Fruit fly (Drosophila melanogaster): ENCODE results near the gene CG8916.

The CG8916 gene

DNA sequence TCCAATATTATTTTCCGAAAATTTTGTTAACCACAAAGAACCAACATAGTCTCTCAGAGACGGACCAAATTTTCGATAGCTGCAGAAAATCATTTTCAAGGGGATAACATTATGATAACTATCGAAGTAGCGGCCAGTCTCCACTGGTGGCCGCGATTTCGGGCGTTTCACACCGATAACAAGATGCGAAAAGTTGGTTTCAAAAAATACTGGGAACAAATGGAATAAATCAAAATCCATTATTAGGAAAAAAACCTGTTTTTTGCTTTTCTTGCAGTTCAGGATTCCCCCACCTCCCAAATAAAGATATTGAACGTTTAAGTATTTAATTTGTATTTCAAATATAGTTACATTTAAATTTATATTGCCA, 34.5 kb upstream of the CG8916 start, which contains the start of gene tay (continued):
- TF ChIP-seq CG17802 (tag; optimal IDR thresholded peaks at IDR 0.05) (peak; percentile 79), CG10979 (tag; optimal IDR thresholded peaks at IDR 0.05) (no peak), CG2199 (GFP tag; IDR thresholded peaks at IDR 0.05) (peak; percentile 55; the same call in 2 of the 3 replicates), CG33213 (GFP tag; optimal IDR thresholded peaks at IDR 0.05) (peak; percentile 28), CG9797 (GFP tag; optimal IDR thresholded peaks at IDR 0.05) (peak; percentile 38), pfk (GFP tag; optimal IDR thresholded peaks at IDR 0.05) (peak; percentile 94), Sry-β (GFP tag; optimal IDR thresholded peaks at IDR 0.05) (no peak), CG11695 (GFP tag; IDR thresholded peaks at IDR 0.05) (no peak), YL-1 (GFP tag; optimal IDR thresholded peaks at IDR 0.05) (peak; percentile 37), Ada2b (GFP tag; IDR thresholded peaks at IDR 0.05) (no peak), Lhr (GFP tag; optimal IDR thresholded peaks at IDR 0.05) (peak; percentile 47), CG15514 (GFP tag; optimal IDR thresholded peaks at IDR 0.05) (peak; percentile 80), jigr1 (GFP tag; IDR thresholded peaks at IDR 0.05) (no peak), al (GFP tag; IDR thresholded peaks at IDR 0.05) (0 out of 2 replicates have a peak, but pooled peaks have one; percentile 11), nerfin-2 (GFP tag; IDR thresholded peaks at IDR 0.05; ENCODE audit: partially characterized antibody) (peak; percentile 61; the same call in 1 of the 2 replicates), bbx (GFP tag; IDR thresholded peaks at IDR 0.05; ENCODE audit: partially characterized antibody) (peak; percentile 81), CG10267 (tag; optimal IDR thresholded peaks at IDR 0.05) (peak; percentile 19), ara (GFP tag; IDR thresholded peaks at IDR 0.05) (no peak), zfh2 (GFP tag; optimal IDR thresholded peaks at IDR 0.05) (peak; percentile 35), CG16813 (GFP tag; IDR thresholded peaks at IDR 0.05; ENCODE audit: partially characterized antibody) (peak; percentile 80), Doc3 (GFP tag; IDR thresholded peaks at IDR 0.05; ENCODE audit: partially characterized antibody) (no peak), tin (GFP tag; optimal IDR thresholded peaks at IDR 0.05) (no peak), sug (tag; optimal IDR thresholded peaks at IDR 0.05) (peak; percentile 31), CG5953 (GFP tag; IDR thresholded peaks at IDR 0.05) (no peak), org-1 (GFP tag; optimal IDR thresholded peaks at IDR 0.05) (no peak), lilli (GFP tag; optimal IDR thresholded peaks at IDR 0.05) (peak; percentile 17), CG17186 (GFP tag; optimal IDR thresholded peaks at IDR 0.05) (peak; percentile 20), CG12299 (tag; optimal IDR thresholded peaks at IDR 0.05) (peak; percentile 1), ftz-f1 (GFP tag; optimal IDR thresholded peaks at IDR 0.05) (peak; percentile 56), E2f2 (GFP tag; IDR thresholded peaks at IDR 0.05) (peak; percentile 32; the same call in 1 of the 2 replicates), fd102C (GFP tag; optimal IDR thresholded peaks at IDR 0.05) (no peak), gfzf (GFP tag; optimal IDR thresholded peaks at IDR 0.05) (peak; percentile 45), phol (tag; optimal IDR thresholded peaks at IDR 0.05) (peak; percentile 29), HmgZ (tag; optimal IDR thresholded peaks at IDR 0.05) (no peak), CG7963 (GFP tag; IDR thresholded peaks at IDR 0.05; ENCODE audit: partially characterized antibody) (peak; percentile 66; the same call in 1 of the 3 replicates), Sry-δ (GFP tag; optimal IDR thresholded peaks at IDR 0.05) (peak; percentile 91), Pdp1 (GFP tag; optimal IDR thresholded peaks at IDR 0.05) (peak in 1 of 2 experiments; percentile 34), chinmo (GFP tag; IDR thresholded peaks at IDR 0.05; ENCODE audit: partially characterized antibody) (0 out of 4 replicates have a peak, but pooled peaks have one; percentile 41), unc-4 (GFP tag; IDR thresholded peaks at IDR 0.05; ENCODE audit: partially characterized antibody) (peak; percentile 49), sqz (GFP tag; optimal IDR thresholded peaks at IDR 0.05) (no peak), B-H2 (GFP tag; optimal IDR thresholded peaks at IDR 0.05) (peak; percentile 15), sob (GFP tag; IDR thresholded peaks at IDR 0.05) (0 out of 2 replicates have a peak, but pooled peaks have one; percentile 32), CG32532 (GFP tag; IDR thresholded peaks at IDR 0.05) (peak; percentile 37; the same call in 1 of the 2 replicates), CG4707 (GFP tag; optimal IDR thresholded peaks at IDR 0.05) (no peak), Meics (GFP tag; optimal IDR thresholded peaks at IDR 0.05) (no peak), slou (GFP tag; optimal IDR thresholded peaks at IDR 0.05) (peak; percentile 1), trem (tag; optimal IDR thresholded peaks at IDR 0.05) (peak; percentile 15), CG14710 (tag; optimal IDR thresholded peaks at IDR 0.05) (peak; percentile 21), fru (optimal IDR thresholded peaks at IDR 0.05) (no peak)

Measured in whole organism, embryonic.